Fruit fly (Drosophila melanogaster): Measurements from ENCODE around the gene Ten-a.

The Ten-a gene

DNA sequence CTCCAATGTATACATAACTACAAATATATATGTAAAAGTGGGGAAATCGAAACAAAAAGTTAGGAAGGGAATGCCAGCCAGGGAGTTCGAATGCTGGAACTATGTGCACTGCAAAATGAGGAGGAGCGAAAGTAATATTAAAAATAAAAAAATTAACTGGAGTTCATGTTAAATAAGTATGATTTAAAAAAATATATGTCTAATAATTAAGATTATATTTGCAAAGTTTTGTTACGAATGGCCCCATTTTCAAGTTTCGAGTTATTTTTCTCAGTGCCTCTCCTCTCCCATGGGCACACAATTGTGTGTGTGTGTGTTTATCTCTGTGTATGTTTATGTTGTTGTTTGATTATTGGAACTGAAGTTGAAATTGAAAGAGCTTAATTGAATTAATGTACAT, 198.9 kb downstream of the Ten-a start (continued):
- no peak for TF ChIP-seq CG33213 (GFP tag; optimal IDR thresholded peaks at IDR 0.05)
- TF ChIP-seq Neu2 (GFP tag; optimal IDR thresholded peaks at IDR 0.05; ENCODE audit: borderline replicate concordance): no peak
- TF ChIP-seq HLHmδ (GFP tag; optimal IDR thresholded peaks at IDR 0.05): no peak
- no peak for TF ChIP-seq Hr39 (optimal IDR thresholded peaks at IDR 0.05)
- peak; percentile 72 for TF ChIP-seq CG17359 (tag; optimal IDR thresholded peaks at IDR 0.05)
- no peak for TF ChIP-seq Dp (GFP tag; optimal IDR thresholded peaks at IDR 0.05)
- peak; percentile 78 for TF ChIP-seq CG17328 (GFP tag; IDR thresholded peaks at IDR 0.05)
- TF ChIP-seq slou (GFP tag; optimal IDR thresholded peaks at IDR 0.05): no peak
- no peak for TF ChIP-seq scrt (GFP tag; optimal IDR thresholded peaks at IDR 0.05)
- TF ChIP-seq sr (GFP tag; IDR thresholded peaks at IDR 0.05): no peak
- no peak for TF ChIP-seq crp (GFP tag; optimal IDR thresholded peaks at IDR 0.05)
- peak; percentile 68 for TF ChIP-seq ATbp (GFP tag; optimal IDR thresholded peaks at IDR 0.05)
- no peak for TF ChIP-seq Hand (GFP tag; optimal IDR thresholded peaks at IDR 0.05)
- TF ChIP-seq sug (tag; optimal IDR thresholded peaks at IDR 0.05): no peak
- peak; percentile 57 for TF ChIP-seq E2f1 (GFP tag; IDR thresholded peaks at IDR 0.05)
- peak; percentile 37 for TF ChIP-seq zen (tag; optimal IDR thresholded peaks at IDR 0.05)
- TF ChIP-seq CG9876 (GFP tag; optimal IDR thresholded peaks at IDR 0.05): no peak
- TF ChIP-seq pho (GFP tag; optimal IDR thresholded peaks at IDR 0.05): no peak
- TF ChIP-seq Vsx1 (GFP tag; optimal IDR thresholded peaks at IDR 0.05): peak; percentile 11
- no peak for TF ChIP-seq CG13894 (tag; optimal IDR thresholded peaks at IDR 0.05)
- TF ChIP-seq ken (GFP tag; IDR thresholded peaks at IDR 0.05): peak; percentile 51; the same call in 1 of the 3 replicates
- TF ChIP-seq CG13424 (tag; optimal IDR thresholded peaks at IDR 0.05): peak; percentile 54
- no peak for TF ChIP-seq ash1 (GFP tag; optimal IDR thresholded peaks at IDR 0.05)
- peak; percentile 62 for TF ChIP-seq CG8924 (tag; optimal IDR thresholded peaks at IDR 0.05)
- TF ChIP-seq CG8944 (GFP tag; optimal IDR thresholded peaks at IDR 0.05): no peak
- 0 out of 2 replicates have a peak, but pooled peaks have one; percentile 31 for TF ChIP-seq CG32767 (GFP tag; IDR thresholded peaks at IDR 0.05)
- no peak for TF ChIP-seq NFAT (GFP tag; IDR thresholded peaks at IDR 0.05)
- no peak for TF ChIP-seq CG31224 (GFP tag; IDR thresholded peaks at IDR 0.05)
- no peak for TF ChIP-seq CG18011 (GFP tag; optimal IDR thresholded peaks at IDR 0.05)
- TF ChIP-seq CG16813 (GFP tag; IDR thresholded peaks at IDR 0.05; ENCODE audit: partially characterized antibody): no peak
- TF ChIP-seq slp2 (GFP tag; optimal IDR thresholded peaks at IDR 0.05): no peak
- no peak for TF ChIP-seq CG15514 (GFP tag; optimal IDR thresholded peaks at IDR 0.05)
- peak; percentile 63 for TF ChIP-seq ara (GFP tag; IDR thresholded peaks at IDR 0.05)
- TF ChIP-seq danr (GFP tag; IDR thresholded peaks at IDR 0.05): no peak
- no peak for TF ChIP-seq Bteb2 (GFP tag; optimal IDR thresholded peaks at IDR 0.05)
- no peak for TF ChIP-seq Atf3 (GFP tag; optimal IDR thresholded peaks at IDR 0.05)
- peak; percentile 17; the same call in 1 of the 2 replicates for TF ChIP-seq H2.0 (GFP tag; IDR thresholded peaks at IDR 0.05)
- no peak for TF ChIP-seq CG2129 (GFP tag; IDR thresholded peaks at IDR 0.05; ENCODE audit: partially characterized antibody)
- TF ChIP-seq CG10147 (GFP tag; optimal IDR thresholded peaks at IDR 0.05): no peak
- TF ChIP-seq CG9437 (GFP tag; optimal IDR thresholded peaks at IDR 0.05): peak; percentile 40
- peak; percentile 53 for TF ChIP-seq CG30403 (GFP tag; optimal IDR thresholded peaks at IDR 0.05)
- TF ChIP-seq stwl (tag; optimal IDR thresholded peaks at IDR 0.05): no peak
- no peak for TF ChIP-seq GATAe (GFP tag; conservative IDR thresholded peaks at IDR 0.05)
- no peak for TF ChIP-seq YL-1 (GFP tag; optimal IDR thresholded peaks at IDR 0.05)
- peak; percentile 67 for TF ChIP-seq sens (GFP tag)
- peak; percentile 64; the same call in 2 of the 3 replicates for TF ChIP-seq H15 (GFP tag; IDR thresholded peaks at IDR 0.05)
- TF ChIP-seq Med (GFP tag): peak; percentile 48
- peak; percentile 83 for TF ChIP-seq gem (tag; optimal IDR thresholded peaks at IDR 0.05)
- no peak for TF ChIP-seq lov (optimal IDR thresholded peaks at IDR 0.05)
- TF ChIP-seq lov (GFP tag; IDR thresholded peaks at IDR 0.05): no peak
- TF ChIP-seq Nf-YC (tag; optimal IDR thresholded peaks at IDR 0.05): no peak
- peak; percentile 18 for TF ChIP-seq Dek (tag; optimal IDR thresholded peaks at IDR 0.05)
